Worm (Caenorhabditis elegans) whole organism, L1 larva: ENCODE measurements around the gene F28H7.8.

Source experiments
- ceh-82 ChIP-seq, 3 experiments: fragments of 150-350 bp in 1 of 3; sonication (generic microtip) in 2 of 3; optimal IDR thresholded peaks; 2 replicates each; lab custom pipeline; 2014 to 2017; ENCODE audit warnings: missing biosample characterization in 3 of 3, missing genetic modification characterization in 3 of 3
- efl-1 ChIP-seq, 4 experiments: fragments of 150-350 bp; optimal IDR thresholded peaks in 3 of 4; peaks in 1 of 4; 1 replicate in 1 of 4; 2 replicates in 3 of 4; lab custom pipeline; 2014; ENCODE audit warnings: missing biosample characterization in 2 of 4, missing genetic modification characterization in 2 of 4, missing genetic modification reagents in 2 of 4
- lir-3 ChIP-seq: sonication (generic microtip); optimal IDR thresholded peaks from 2 replicates; lab custom pipeline; 2016; ENCODE audit warnings: mild to moderate bottlenecking, missing genetic modification characterization, moderate library complexity, missing compliant biosample characterization; ENCODE audit not compliant: poor library complexity
- nhr-11 ChIP-seq: fragments of 150-350 bp; optimal IDR thresholded peaks from 2 replicates; lab custom pipeline; 2014; ENCODE audit warnings: missing biosample characterization, missing genetic modification characterization
- nhr-12 ChIP-seq: sonication (generic microtip); optimal IDR thresholded peaks from 2 replicates; lab custom pipeline; 2017; ENCODE audit warnings: missing biosample characterization, missing genetic modification characterization
- pqm-1 ChIP-seq: sonication (generic microtip); optimal IDR thresholded peaks from 3 replicates; lab custom pipeline; 2017; ENCODE audit warnings: missing biosample characterization, missing genetic modification characterization
- unc-62 ChIP-seq: fragments of 150-350 bp; optimal IDR thresholded peaks from 2 replicates; lab custom pipeline; 2014; ENCODE audit warnings: missing biosample characterization, missing genetic modification reagents, missing genetic modification characterization

DNA sequence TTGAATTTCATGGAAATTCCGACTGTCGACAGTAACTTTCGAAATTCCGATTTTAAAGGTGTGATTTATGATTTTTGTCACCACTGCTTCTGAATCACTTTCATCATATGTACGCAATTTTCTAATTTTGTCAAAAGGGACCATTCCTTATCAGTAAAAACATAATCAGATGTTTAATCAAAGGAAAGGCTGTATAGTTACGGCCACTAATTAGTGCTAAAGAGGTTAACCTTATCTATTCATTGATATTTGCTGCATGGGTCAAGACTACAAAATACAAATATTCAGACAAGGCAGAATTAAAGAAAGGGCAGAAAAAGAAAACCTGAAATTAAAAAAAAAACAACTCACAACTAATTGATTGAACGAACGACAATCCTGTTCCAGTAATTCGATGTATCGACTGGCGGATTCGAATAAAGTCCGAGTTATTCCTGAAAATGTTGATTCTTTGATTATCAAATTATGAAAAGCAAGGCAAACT lies 26.7 kb upstream of the F28H7.8 start, which contains the start of gene T28B11.1:
- TF ChIP-seq lir-3 (tag; lab: Kevin White, UChicago) (no peak), nhr-12 (tag; lab: Kevin White, UChicago) (no peak), ceh-82 (tag; optimal IDR thresholded peaks at IDR 0.05; lab: Kevin White, UChicago) (no peak), efl-1 (optimal IDR thresholded peaks at IDR 0.05; lab: Kevin White, UChicago) (no peak), efl-1 (GFP tag; optimal IDR thresholded peaks at IDR 0.05 in 1 of 2; lab: Kevin White, UChicago) (no peak), unc-62 (GFP tag; lab: Kevin White, UChicago) (no peak), pqm-1 (tag; lab: Kevin White, UChicago) (no peak), nhr-11 (tag; lab: Kevin White, UChicago) (no peak)
